Fruit fly (Drosophila melanogaster) whole organism, embryonic: ENCODE results near the gene BomBc3.

ENCODE experiments used
- CG11456 ChIP-seq: fragments of 200-800 bp; sonication (Bioruptor generic); IDR thresholded peaks from 3 replicates; pipeline ENCODE4 v1.3.6; 2022; ENCODE audit warnings: missing biosample characterization, missing genetic modification characterization
- CG11504 ChIP-seq: fragments of 200-800 bp; sonication (Bioruptor generic); optimal IDR thresholded peaks from 3 replicates; lab custom pipeline; 2019; ENCODE audit warnings: missing biosample characterization, mild to moderate bottlenecking, missing genetic modification characterization, moderate library complexity
- CG15514 ChIP-seq: fragments of 200-800 bp; sonication (Bioruptor generic); optimal IDR thresholded peaks from 3 replicates; lab custom pipeline; 2017; ENCODE audit warnings: missing biosample characterization, missing genetic modification characterization, mild to moderate bottlenecking, moderate library complexity, missing genetic modification reagents
- CG6689 ChIP-seq: fragments of 200-800 bp; sonication (Bioruptor generic); IDR thresholded peaks from 2 replicates; pipeline ENCODE4 v1.3.6; 2022; ENCODE audit warnings: missing biosample characterization, missing genetic modification characterization
- CTCF ChIP-seq: fragments of 200-800 bp; sonication (Bioruptor generic); optimal IDR thresholded peaks from 2 replicates; lab custom pipeline; 2017; ENCODE audit warnings: missing biosample characterization, mild to moderate bottlenecking, missing genetic modification characterization, moderate library complexity
- Ets97D ChIP-seq: fragments of 200-800 bp; sonication (Bioruptor generic); optimal IDR thresholded peaks from 3 replicates; lab custom pipeline; 2016; ENCODE audit warnings: missing biosample characterization, missing genetic modification characterization
- Hey ChIP-seq: fragments of 200-800 bp; sonication (Bioruptor generic); optimal IDR thresholded peaks from 3 replicates; lab custom pipeline; 2018; ENCODE audit warnings: missing biosample characterization, mild to moderate bottlenecking, missing genetic modification characterization
- Tbp ChIP-seq: fragments of >200 bp; optimal IDR thresholded peaks from 2 replicates; lab custom pipeline; 2018; ENCODE audit warnings: missing biosample characterization, missing genetic modification characterization
- crp ChIP-seq, 2 experiments: fragments of 200-800 bp; sonication (Bioruptor generic); optimal IDR thresholded peaks; 2 replicates in 1 of 2; 3 replicates in 1 of 2; lab custom pipeline; 2017; ENCODE audit warnings: missing biosample characterization in 2 of 2, missing genetic modification characterization in 2 of 2, mild to moderate bottlenecking in 1 of 2, moderate library complexity in 1 of 2
- ssp ChIP-seq: fragments of 200-800 bp; sonication (Bioruptor generic); IDR thresholded peaks from 2 replicates; pipeline ENCODE4 v1.3.6; 2022; ENCODE audit warnings: missing biosample characterization, missing genetic modification characterization
- zen ChIP-seq: fragments of 200-800 bp; sonication (Bioruptor generic); optimal IDR thresholded peaks from 3 replicates; lab custom pipeline; 2018; ENCODE audit warnings: missing biosample characterization, mild to moderate bottlenecking, missing genetic modification characterization, moderate library complexity

- TF ChIP-seq ssp (no peak), CG15514 (no peak), CG11504 (tag; lab: Kevin White, UChicago) (no peak), Ets97D (GFP tag; lab: Kevin White, UChicago) (no peak), Hey (tag; lab: Kevin White, UChicago) (no peak), CG6689 (no peak), Tbp (GFP tag; lab: Kevin White, UChicago) (no peak), zen (tag; lab: Kevin White, UChicago) (no peak), CG11456 (GFP tag; lab: Robert Waterston, UW) (no peak), CTCF (GFP tag; lab: Kevin White, UChicago) (no peak), crp (GFP tag; optimal IDR thresholded peaks at IDR 0.05; lab: Kevin White, UChicago) (no peak)
These were observed 43.9 kb upstream of the BomBc3 start for dm6 chr3R:22042982-22043381.
